Fruit fly (Drosophila melanogaster): ENCODE results near the gene Nepl8.

Gene Nepl8

dm6 chr2L:16486001-16486793 is 1.8 kb upstream of the Nepl8 start (continued):
- no peak; the same call in 2 of the 3 replicates for TF ChIP-seq croc (GFP tag; conservative IDR thresholded peaks at IDR 0.05)
- TF ChIP-seq CG2202 (tag; optimal IDR thresholded peaks at IDR 0.05): no peak
- peak; percentile 54 for TF ChIP-seq CG7987 (GFP tag; optimal IDR thresholded peaks at IDR 0.05)
- TF ChIP-seq dpn (GFP tag; optimal IDR thresholded peaks at IDR 0.05): peak in 1 of 2 experiments; percentile 36
- no peak for TF ChIP-seq vnd (GFP tag; IDR thresholded peaks at IDR 0.05; ENCODE audit: partially characterized antibody)
- peak; percentile 89 for TF ChIP-seq cg (GFP tag; optimal IDR thresholded peaks at IDR 0.05)
- TF ChIP-seq Max (GFP tag; optimal IDR thresholded peaks at IDR 0.05): peak; percentile 42
- no peak for TF ChIP-seq lov (optimal IDR thresholded peaks at IDR 0.05)
- peak; percentile 63; the same call in 1 of the 3 replicates for TF ChIP-seq lov (GFP tag; IDR thresholded peaks at IDR 0.05)
- no peak for TF ChIP-seq CG2875 (GFP tag; optimal IDR thresholded peaks at IDR 0.05)
- TF ChIP-seq NFAT (GFP tag; IDR thresholded peaks at IDR 0.05): no peak
- no peak for TF ChIP-seq peb (GFP tag; IDR thresholded peaks at IDR 0.05)
- no peak for TF ChIP-seq Neu2 (GFP tag; optimal IDR thresholded peaks at IDR 0.05; ENCODE audit: borderline replicate concordance)
- peak; percentile 29 for TF ChIP-seq cad (GFP tag; optimal IDR thresholded peaks at IDR 0.05)
- no peak for TF ChIP-seq CG6791 (GFP tag; IDR thresholded peaks at IDR 0.05; ENCODE audit: partially characterized antibody)
- no peak for TF ChIP-seq CG1647 (GFP tag; optimal IDR thresholded peaks at IDR 0.05)
- TF ChIP-seq gem (tag; optimal IDR thresholded peaks at IDR 0.05): peak; percentile 33
- no peak for TF ChIP-seq CG8765 (GFP tag; IDR thresholded peaks at IDR 0.05)
- peak; percentile 31; the same call in 1 of the 2 replicates for TF ChIP-seq Awh (GFP tag; IDR thresholded peaks at IDR 0.05)
- peak; percentile 18 for TF ChIP-seq CG7839 (tag; optimal IDR thresholded peaks at IDR 0.05)
- TF ChIP-seq Pdp1 (GFP tag; optimal IDR thresholded peaks at IDR 0.05): peak in 1 of 2 experiments; percentile 90
- 0 out of 3 replicates have a peak, but pooled peaks have one; percentile 21 for TF ChIP-seq CG34422 (GFP tag; IDR thresholded peaks at IDR 0.05)
- no peak for TF ChIP-seq Vsx1 (GFP tag; optimal IDR thresholded peaks at IDR 0.05)
- peak; percentile 70 for TF ChIP-seq CG9727 (GFP tag; optimal IDR thresholded peaks at IDR 0.05)
- TF ChIP-seq Poxn (GFP tag; IDR thresholded peaks at IDR 0.05): no peak
- no peak for TF ChIP-seq vfl (GFP tag; optimal IDR thresholded peaks at IDR 0.05)
- peak; percentile 7 for TF ChIP-seq CG4617 (GFP tag; optimal IDR thresholded peaks at IDR 0.05; ENCODE audit: borderline replicate concordance)
- peak; percentile 33 for TF ChIP-seq CG4707 (GFP tag; optimal IDR thresholded peaks at IDR 0.05)
- TF ChIP-seq CG4328 (GFP tag; optimal IDR thresholded peaks at IDR 0.05): peak; percentile 31
- peak; percentile 20 for TF ChIP-seq Meics (GFP tag; optimal IDR thresholded peaks at IDR 0.05)
- TF ChIP-seq CG42726 (GFP tag; IDR thresholded peaks at IDR 0.05; ENCODE audit: partially characterized antibody): no peak; the same call in 1 of the 2 replicates
- peak; percentile 46 for TF ChIP-seq disco-r (GFP tag; optimal IDR thresholded peaks at IDR 0.05)
- TF ChIP-seq Atf3 (GFP tag; optimal IDR thresholded peaks at IDR 0.05): no peak
- no peak for TF ChIP-seq CG8359 (GFP tag; optimal IDR thresholded peaks at IDR 0.05; ENCODE audit: borderline replicate concordance)
- TF ChIP-seq vvl (GFP tag; IDR thresholded peaks at IDR 0.05): peak; percentile 88
- TF ChIP-seq CG17328 (GFP tag; IDR thresholded peaks at IDR 0.05): peak; percentile 50; the same call in 1 of the 2 replicates
- TF ChIP-seq crol (GFP tag; IDR thresholded peaks at IDR 0.05): no peak
- 0 out of 2 replicates have a peak, but pooled peaks have one; percentile 26 for TF ChIP-seq CG11247 (GFP tag; IDR thresholded peaks at IDR 0.05)
- TF ChIP-seq Bgb (GFP tag; IDR thresholded peaks at IDR 0.05; ENCODE audit: partially characterized antibody): no peak
- no peak for TF ChIP-seq Rx (GFP tag; IDR thresholded peaks at IDR 0.05)
- TF ChIP-seq Asciz (GFP tag; optimal IDR thresholded peaks at IDR 0.05): peak; percentile 45
- no peak for TF ChIP-seq nom (GFP tag; optimal IDR thresholded peaks at IDR 0.05)
- TF ChIP-seq mirr (GFP tag; optimal IDR thresholded peaks at IDR 0.05): peak; percentile 12
- peak; percentile 49 for TF ChIP-seq caup (GFP tag; optimal IDR thresholded peaks at IDR 0.05; ENCODE audit: severe bottlenecking)
- TF ChIP-seq Sry-β (GFP tag; optimal IDR thresholded peaks at IDR 0.05): peak; percentile 13
- no peak for TF ChIP-seq ind (GFP tag; optimal IDR thresholded peaks at IDR 0.05)
- no peak for TF ChIP-seq wor (GFP tag; IDR thresholded peaks at IDR 0.05)
- peak; percentile 98 for TF ChIP-seq sqz (GFP tag; optimal IDR thresholded peaks at IDR 0.05)

All from whole organism, embryonic.